Fruit fly (Drosophila melanogaster): ENCODE results near the gene pn.

Gene pn

DNA sequence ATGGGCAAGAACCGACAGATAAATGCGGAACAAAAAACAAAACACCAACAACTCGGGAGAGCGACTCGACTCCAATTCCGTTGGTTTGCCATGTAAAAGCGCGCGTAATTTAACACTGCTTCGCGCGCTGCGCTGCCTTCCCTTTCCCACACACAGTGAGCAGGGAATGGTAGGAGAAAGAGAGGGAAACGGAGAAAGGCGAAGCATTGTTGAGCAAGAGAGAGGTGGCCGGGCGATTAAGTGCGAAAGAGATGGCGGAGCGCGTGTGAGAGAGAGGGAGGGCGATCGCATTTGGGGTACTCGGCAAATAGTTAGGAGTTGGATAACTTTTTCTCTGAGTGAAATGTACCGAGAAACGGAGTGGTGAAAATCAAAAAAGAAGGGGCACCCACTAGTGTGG, 25.1 kb upstream of the pn start:
- TF ChIP-seq dpn (GFP tag; optimal IDR thresholded peaks at IDR 0.05), result no peak
- TF ChIP-seq lov (optimal IDR thresholded peaks at IDR 0.05), result no peak
- no peak for TF ChIP-seq lov (GFP tag; IDR thresholded peaks at IDR 0.05)
- TF ChIP-seq CG15479 (GFP tag; optimal IDR thresholded peaks at IDR 0.05), result peak; percentile 50
- no peak for TF ChIP-seq croc (GFP tag; conservative IDR thresholded peaks at IDR 0.05)
- peak; percentile 96 for TF ChIP-seq CG1832 (GFP tag; optimal IDR thresholded peaks at IDR 0.05)
- TF ChIP-seq slbo (GFP tag; IDR thresholded peaks at IDR 0.05), result peak; percentile 41
- no peak for TF ChIP-seq dimm (GFP tag; IDR thresholded peaks at IDR 0.05)
- TF ChIP-seq Hr39 (optimal IDR thresholded peaks at IDR 0.05), result no peak
- no peak for TF ChIP-seq ara (GFP tag; IDR thresholded peaks at IDR 0.05)
- no peak for TF ChIP-seq CG1529 (GFP tag; optimal IDR thresholded peaks at IDR 0.05)
- peak; percentile 53 for TF ChIP-seq Med (GFP tag)
- peak; percentile 100 for TF ChIP-seq wek (GFP tag; optimal IDR thresholded peaks at IDR 0.05)
- TF ChIP-seq Opbp (GFP tag; IDR thresholded peaks at IDR 0.05; ENCODE audit: partially characterized antibody), result 0 out of 3 replicates have a peak, but pooled peaks have one; percentile 42
- TF ChIP-seq MBD-R2 (GFP tag; IDR thresholded peaks at IDR 0.05), result peak; percentile 19; the same call in 1 of the 2 replicates
- TF ChIP-seq Adf1 (GFP tag; IDR thresholded peaks at IDR 0.05), result peak; percentile 60; the same call in 1 of the 2 replicates
- peak; percentile 52 for TF ChIP-seq HmgD (GFP tag; optimal IDR thresholded peaks at IDR 0.05)
- peak; percentile 62 for TF ChIP-seq ci (GFP tag; IDR thresholded peaks at IDR 0.05)
- peak; percentile 9 for TF ChIP-seq exex (tag; optimal IDR thresholded peaks at IDR 0.05)
- TF ChIP-seq HmgZ (tag; optimal IDR thresholded peaks at IDR 0.05), result peak; percentile 44
- peak; percentile 60 for TF ChIP-seq zf30C (GFP tag; optimal IDR thresholded peaks at IDR 0.05)
- TF ChIP-seq CG15073 (GFP tag; optimal IDR thresholded peaks at IDR 0.05), result no peak
- TF ChIP-seq E2f1 (GFP tag; IDR thresholded peaks at IDR 0.05), result peak; percentile 87
- peak; percentile 20 for TF ChIP-seq nmo (GFP tag; optimal IDR thresholded peaks at IDR 0.05)
- peak; percentile 32 for TF ChIP-seq CG17829 (tag; optimal IDR thresholded peaks at IDR 0.05)
- no peak for TF ChIP-seq ac (GFP tag; optimal IDR thresholded peaks at IDR 0.05)
- TF ChIP-seq vfl (GFP tag; optimal IDR thresholded peaks at IDR 0.05), result no peak
- TF ChIP-seq Six4 (GFP tag; optimal IDR thresholded peaks at IDR 0.05), result peak; percentile 43
- peak; percentile 9 for TF ChIP-seq MESR4 (GFP tag; optimal IDR thresholded peaks at IDR 0.05)
- peak; percentile 21 for TF ChIP-seq pzg (GFP tag; optimal IDR thresholded peaks at IDR 0.05)
- TF ChIP-seq cg (GFP tag; optimal IDR thresholded peaks at IDR 0.05), result peak; percentile 59
- peak; percentile 99 for TF ChIP-seq CG10431 (GFP tag; optimal IDR thresholded peaks at IDR 0.05)
- peak; percentile 74 for TF ChIP-seq CG8290 (GFP tag; optimal IDR thresholded peaks at IDR 0.05)
- peak; percentile 80 to 87 for TF ChIP-seq CG8290 (tag; optimal IDR thresholded peaks at IDR 0.05)
- no peak; the same call in 1 of the 2 replicates for TF ChIP-seq ranshi (GFP tag; IDR thresholded peaks at IDR 0.05)
- no peak for TF ChIP-seq CG16863 (GFP tag; optimal IDR thresholded peaks at IDR 0.05)
- no peak for TF ChIP-seq CG43689 (GFP tag; IDR thresholded peaks at IDR 0.05)
- TF ChIP-seq HLH3B (GFP tag; IDR thresholded peaks at IDR 0.05), result no peak
- TF ChIP-seq Fer1 (GFP tag; optimal IDR thresholded peaks at IDR 0.05), result peak; percentile 18
- no peak for TF ChIP-seq tll (GFP tag; optimal IDR thresholded peaks at IDR 0.05)
- peak in 1 of 2 experiments; percentile 7 for TF ChIP-seq bsh (GFP tag; optimal IDR thresholded peaks at IDR 0.05)
- peak; percentile 39; the same call in 1 of the 2 replicates for TF ChIP-seq Ptx1 (GFP tag; IDR thresholded peaks at IDR 0.05)
- no peak for TF ChIP-seq Ets97D (GFP tag; optimal IDR thresholded peaks at IDR 0.05)
- no peak for TF ChIP-seq Spps (tag; optimal IDR thresholded peaks at IDR 0.05)
- TF ChIP-seq CG10321 (GFP tag; IDR thresholded peaks at IDR 0.05), result peak; percentile 89
- TF ChIP-seq z (GFP tag; IDR thresholded peaks at IDR 0.05), result 0 out of 3 replicates have a peak, but pooled peaks have one; percentile 22
- TF ChIP-seq kay (GFP tag; optimal IDR thresholded peaks at IDR 0.05), result no peak
- peak; percentile 18 for TF ChIP-seq CoRest (tag; optimal IDR thresholded peaks at IDR 0.05)
- TF ChIP-seq gce (GFP tag; IDR thresholded peaks at IDR 0.05), result no peak
- no peak for TF ChIP-seq D (optimal IDR thresholded peaks at IDR 0.05)
- no peak for TF ChIP-seq D (GFP tag; optimal IDR thresholded peaks at IDR 0.05)
- peak; percentile 20 for TF ChIP-seq stwl (tag; optimal IDR thresholded peaks at IDR 0.05)
